Fruit fly (Drosophila melanogaster) whole organism, embryonic: Measurements from ENCODE around the gene Plap.

Experiments
- Aef1 ChIP-seq: fragments of 200-800 bp; sonication (Bioruptor generic); IDR thresholded peaks from 3 replicates; pipeline ENCODE4 v1.3.6; 2022; ENCODE audit warnings: missing biosample characterization, missing genetic modification characterization
- Blimp-1 ChIP-seq: fragments of 200-800 bp; sonication (Bioruptor generic); optimal IDR thresholded peaks from 3 replicates; lab custom pipeline; 2018; ENCODE audit warnings: missing biosample characterization, missing genetic modification characterization, mild to moderate bottlenecking, moderate library complexity, missing genetic modification reagents
- CG1024 ChIP-seq: fragments of 200-800 bp; sonication (Bioruptor generic); IDR thresholded peaks from 2 replicates; pipeline ENCODE4 v1.3.6; 2022; ENCODE audit warnings: missing biosample characterization, missing genetic modification characterization
- CG10366 ChIP-seq: fragments of 200-800 bp; sonication (Bioruptor generic); IDR thresholded peaks from 2 replicates; pipeline ENCODE4 v1.3.6; 2022; ENCODE audit warnings: missing biosample characterization, missing genetic modification characterization
- CG10565 ChIP-seq: fragments of 200-800 bp; sonication (Bioruptor generic); optimal IDR thresholded peaks from 3 replicates; lab custom pipeline; 2016; ENCODE audit warnings: missing biosample characterization, mild to moderate bottlenecking, missing genetic modification characterization
- CG14441 ChIP-seq: fragments of 200-800 bp; sonication (Bioruptor generic); IDR thresholded peaks from 2 replicates; pipeline ENCODE4 v1.3.6; 2022; ENCODE audit warnings: missing biosample characterization, missing genetic modification characterization
- CG15011 ChIP-seq: fragments of 200-800 bp; sonication (Bioruptor generic); optimal IDR thresholded peaks from 3 replicates; lab custom pipeline; 2018; ENCODE audit warnings: missing biosample characterization, mild to moderate bottlenecking, missing genetic modification characterization
- CG15269 ChIP-seq: fragments of 200-800 bp; sonication (Bioruptor generic); optimal IDR thresholded peaks from 2 replicates; lab custom pipeline; 2018; ENCODE audit warnings: missing biosample characterization, mild to moderate bottlenecking, missing genetic modification characterization, moderate library complexity
- CG15696 ChIP-seq: fragments of 200-800 bp; sonication (Bioruptor generic); optimal IDR thresholded peaks from 2 replicates; lab custom pipeline; 2019; ENCODE audit warnings: missing biosample characterization, mild to moderate bottlenecking, missing genetic modification characterization, moderate library complexity
- CG1602 ChIP-seq: fragments of 200-800 bp; sonication (Bioruptor generic); optimal IDR thresholded peaks from 3 replicates; lab custom pipeline; 2016; ENCODE audit warnings: missing biosample characterization, missing genetic modification characterization
- CG1603 ChIP-seq: fragments of 200-800 bp; sonication (Bioruptor generic); optimal IDR thresholded peaks from 2 replicates; lab custom pipeline; 2019; ENCODE audit warnings: missing biosample characterization, mild to moderate bottlenecking, missing genetic modification characterization, moderate library complexity
- CG18476 ChIP-seq: fragments of 200-800 bp; sonication (Bioruptor generic); optimal IDR thresholded peaks from 2 replicates; lab custom pipeline; 2016; ENCODE audit warnings: missing biosample characterization, mild to moderate bottlenecking, missing genetic modification characterization
- CG2199 ChIP-seq: fragments of 200-800 bp; sonication (Bioruptor generic); IDR thresholded peaks from 3 replicates; pipeline ENCODE4 v1.3.6; 2022; ENCODE audit warnings: missing biosample characterization, missing genetic modification characterization
- CG3163 ChIP-seq: fragments of 200-800 bp; sonication (Bioruptor generic); optimal IDR thresholded peaks from 3 replicates; lab custom pipeline; 2016; ENCODE audit warnings: missing biosample characterization, missing genetic modification characterization
- CG3407 ChIP-seq: fragments of 200-800 bp; sonication (Bioruptor generic); optimal IDR thresholded peaks from 2 replicates; lab custom pipeline; 2018; ENCODE audit warnings: missing biosample characterization, mild to moderate bottlenecking, missing genetic modification characterization
- CG34376 ChIP-seq: fragments of 200-800 bp; sonication (Bioruptor generic); optimal IDR thresholded peaks from 2 replicates; lab custom pipeline; 2018; ENCODE audit warnings: missing biosample characterization, mild to moderate bottlenecking, missing genetic modification characterization
- CG3726 ChIP-seq: fragments of 200-800 bp; sonication (Bioruptor generic); IDR thresholded peaks from 3 replicates; pipeline ENCODE4, ENCODE4 v1.3.6; 2022; ENCODE audit warnings: missing biosample characterization, missing genetic modification characterization
- CG7839 ChIP-seq: fragments of 200-800 bp; sonication (Bioruptor generic); optimal IDR thresholded peaks from 3 replicates; lab custom pipeline; 2018; ENCODE audit warnings: missing biosample characterization, mild to moderate bottlenecking, missing genetic modification characterization, moderate library complexity
- CG8089 ChIP-seq: fragments of 200-800 bp; sonication (Bioruptor generic); optimal IDR thresholded peaks from 3 replicates; lab custom pipeline; 2016; ENCODE audit warnings: missing biosample characterization, missing genetic modification characterization
- CG8281 ChIP-seq: fragments of 200-800 bp; sonication (Bioruptor generic); optimal IDR thresholded peaks from 2 replicates; lab custom pipeline; 2018; ENCODE audit warnings: missing biosample characterization, mild to moderate bottlenecking, missing genetic modification characterization, moderate library complexity
- CG8924 ChIP-seq: fragments of 200-800 bp; optimal IDR thresholded peaks from 3 replicates; lab custom pipeline; 2019; ENCODE audit warnings: missing biosample characterization, mild to moderate bottlenecking, missing genetic modification characterization, moderate library complexity
- CTCF ChIP-seq: fragments of 200-800 bp; sonication (Bioruptor generic); optimal IDR thresholded peaks from 2 replicates; lab custom pipeline; 2017; ENCODE audit warnings: missing biosample characterization, mild to moderate bottlenecking, missing genetic modification characterization, moderate library complexity
- D19B ChIP-seq: fragments of 200-800 bp; sonication (Bioruptor generic); optimal IDR thresholded peaks from 2 replicates; lab custom pipeline; 2017; ENCODE audit warnings: missing biosample characterization, mild to moderate bottlenecking, missing genetic modification characterization
- Dip2 ChIP-seq: fragments of 200-800 bp; sonication (Bioruptor generic); IDR thresholded peaks from 2 replicates; pipeline ENCODE4 v1.3.6; 2022; ENCODE audit warnings: missing biosample characterization, missing genetic modification characterization
- GATAe ChIP-seq: fragments of 200-800 bp; sonication (Bioruptor generic); conservative IDR thresholded peaks from 2 replicates; pipeline ENCODE4 v1.3.6; 2022; ENCODE audit warnings: missing biosample characterization, missing genetic modification characterization
- NC2α ChIP-seq: fragments of 200-800 bp; sonication (Bioruptor generic); optimal IDR thresholded peaks from 2 replicates; lab custom pipeline; 2016; ENCODE audit warnings: missing biosample characterization, missing genetic modification characterization
- Neu2 ChIP-seq: fragments of 200-800 bp; sonication (Bioruptor generic); optimal IDR thresholded peaks from 3 replicates; lab custom pipeline; 2016; ENCODE audit warnings: missing biosample characterization, missing genetic modification characterization, borderline replicate concordance
- Opbp ChIP-seq: fragments of 200-800 bp; sonication (Bioruptor generic); IDR thresholded peaks from 3 replicates; pipeline ENCODE4 v1.3.6; 2022; ENCODE audit warnings: missing biosample characterization, missing genetic modification characterization; ENCODE audit not compliant: partially characterized antibody
- YL-1 ChIP-seq: fragments of 200-800 bp; sonication (Bioruptor generic); optimal IDR thresholded peaks from 3 replicates; lab custom pipeline; 2017; ENCODE audit warnings: missing biosample characterization, mild to moderate bottlenecking, missing genetic modification characterization
- ab ChIP-seq: fragments of 200-800 bp; sonication (Bioruptor generic); optimal IDR thresholded peaks from 2 replicates; lab custom pipeline; 2016; ENCODE audit warnings: missing biosample characterization, missing genetic modification characterization
- amos ChIP-seq: fragments of 200-800 bp; sonication (Bioruptor generic); IDR thresholded peaks from 2 replicates; pipeline ENCODE4 v1.3.6; 2022; ENCODE audit warnings: missing biosample characterization, missing genetic modification characterization; ENCODE audit not compliant: partially characterized antibody
- ap ChIP-seq: fragments of 200-800 bp; sonication (Bioruptor generic); IDR thresholded peaks from 2 replicates; pipeline ENCODE4 v1.3.6; 2022; ENCODE audit warnings: missing biosample characterization, missing genetic modification characterization
- ash1 ChIP-seq: fragments of 200-800 bp; sonication (Bioruptor generic); optimal IDR thresholded peaks from 2 replicates; lab custom pipeline; 2018; ENCODE audit warnings: missing biosample characterization, mild to moderate bottlenecking, missing genetic modification characterization
- br ChIP-seq: fragments of >200 bp; optimal IDR thresholded peaks from 2 replicates; lab custom pipeline; 2017
- bsh ChIP-seq, 2 experiments: fragments of 200-800 bp; sonication (Bioruptor generic); optimal IDR thresholded peaks; 2 replicates each; lab custom pipeline; 2017 to 2018; ENCODE audit warnings: mild to moderate bottlenecking in 2 of 2, missing biosample characterization in 2 of 2, missing genetic modification characterization in 2 of 2, moderate library complexity in 1 of 2
- chinmo ChIP-seq: fragments of 200-800 bp; sonication (Bioruptor generic); IDR thresholded peaks from 4 replicates; pipeline ENCODE4 v1.3.6; 2022; ENCODE audit warnings: missing biosample characterization, missing genetic modification characterization; ENCODE audit not compliant: partially characterized antibody
- corto ChIP-seq: fragments of 200-800 bp; sonication (Bioruptor generic); optimal IDR thresholded peaks from 2 replicates; lab custom pipeline; 2016; ENCODE audit warnings: missing biosample characterization, mild to moderate bottlenecking, missing genetic modification characterization, moderate library complexity
- emc ChIP-seq: fragments of 200-800 bp; sonication (Bioruptor generic); optimal IDR thresholded peaks from 2 replicates; lab custom pipeline; 2016; ENCODE audit warnings: missing biosample characterization, missing genetic modification characterization
- exex ChIP-seq: fragments of 200-800 bp; sonication (Bioruptor generic); optimal IDR thresholded peaks from 4 replicates; lab custom pipeline; 2018; ENCODE audit warnings: missing biosample characterization, mild to moderate bottlenecking, missing genetic modification characterization, moderate library complexity
- fd102C ChIP-seq: fragments of 200-800 bp; sonication (Bioruptor generic); optimal IDR thresholded peaks from 2 replicates; lab custom pipeline; 2018; ENCODE audit warnings: missing biosample characterization, mild to moderate bottlenecking, missing genetic modification characterization, moderate library complexity
- fd64A ChIP-seq: fragments of 200-800 bp; sonication (Bioruptor generic); optimal IDR thresholded peaks from 3 replicates; lab custom pipeline; 2018; ENCODE audit warnings: missing biosample characterization, mild to moderate bottlenecking, missing genetic modification characterization
- gem ChIP-seq: fragments of 200-800 bp; sonication (Bioruptor generic); optimal IDR thresholded peaks from 2 replicates; lab custom pipeline; 2019; ENCODE audit warnings: missing biosample characterization, mild to moderate bottlenecking, missing genetic modification characterization, moderate library complexity
- jumu ChIP-seq: fragments of 200-800 bp; sonication (Bioruptor generic); optimal IDR thresholded peaks from 3 replicates; lab custom pipeline; 2016; ENCODE audit warnings: missing biosample characterization, missing genetic modification characterization
- lola ChIP-seq, 3 experiments: fragments of >200 bp in 2 of 3; fragments of 200-800 bp in 1 of 3; sonication (Bioruptor generic) in 1 of 3; optimal IDR thresholded peaks; 2 replicates each; lab custom pipeline; 2017 to 2019; ENCODE audit warnings: missing biosample characterization in 3 of 3, missing genetic modification characterization in 3 of 3, mild to moderate bottlenecking in 1 of 3, moderate library complexity in 1 of 3
- pb ChIP-seq: fragments of 200-800 bp; sonication (Bioruptor generic); optimal IDR thresholded peaks from 3 replicates; lab custom pipeline; 2016; ENCODE audit warnings: missing biosample characterization, missing genetic modification characterization
- pros ChIP-seq: fragments of 200-800 bp; sonication (Bioruptor generic); optimal IDR thresholded peaks from 3 replicates; lab custom pipeline; 2019; ENCODE audit warnings: missing biosample characterization, mild to moderate bottlenecking, missing genetic modification characterization, moderate library complexity
- rib ChIP-seq: fragments of 200-800 bp; sonication (Bioruptor generic); IDR thresholded peaks from 2 replicates; pipeline ENCODE4 v1.3.6; 2022; ENCODE audit warnings: missing biosample characterization, missing genetic modification characterization
- sens-2 ChIP-seq: fragments of 200-800 bp; sonication (Bioruptor generic); IDR thresholded peaks from 2 replicates; pipeline ENCODE4 v1.3.6; 2022; ENCODE audit warnings: missing biosample characterization, missing genetic modification characterization
- sna ChIP-seq: fragments of 200-800 bp; sonication (Bioruptor generic); IDR thresholded peaks from 2 replicates; pipeline ENCODE4 v1.3.6; 2022; ENCODE audit warnings: missing biosample characterization, missing genetic modification characterization; ENCODE audit not compliant: partially characterized antibody
- zfh1 ChIP-seq: fragments of 200-800 bp; sonication (Bioruptor generic); IDR thresholded peaks from 3 replicates; pipeline ENCODE4 v1.3.6; 2022; ENCODE audit warnings: missing biosample characterization, missing genetic modification characterization

Plap gene

dm6 chr2L:1123078-1123818 is 46.9 kb downstream of the Plap start (continued):
- peak; percentile 46; the same call in 1 of the 3 replicates for TF ChIP-seq zfh1
- no peak for TF ChIP-seq emc (GFP tag; lab: Kevin White, UChicago)
- no peak for TF ChIP-seq amos (GFP tag; lab: Robert Waterston, UW)
- TF ChIP-seq fd64A: peak; percentile 57
- TF ChIP-seq sens-2 (GFP tag; lab: Robert Waterston, UW): no peak
- peak; percentile 44 for TF ChIP-seq CG1602
- no peak for TF ChIP-seq CG2199 (GFP tag; lab: Robert Waterston, UW)
- no peak for TF ChIP-seq Opbp
- TF ChIP-seq chinmo (GFP tag; lab: Robert Waterston, UW): no peak
- no peak for TF ChIP-seq jumu (GFP tag; lab: Kevin White, UChicago)
- TF ChIP-seq lola (GFP tag; optimal IDR thresholded peaks at IDR 0.05; lab: Kevin White, UChicago): peak in 1 of 3 experiments; percentile 74
- peak; percentile 83 for TF ChIP-seq CG15696 (tag; lab: Kevin White, UChicago)
- no peak for TF ChIP-seq ab (GFP tag; lab: Kevin White, UChicago)
- TF ChIP-seq exex (tag; lab: Kevin White, UChicago): peak; percentile 14
- TF ChIP-seq YL-1 (GFP tag; lab: Kevin White, UChicago): peak; percentile 5
- no peak for TF ChIP-seq pb (GFP tag; lab: Kevin White, UChicago)
- no peak for TF ChIP-seq fd102C (GFP tag; lab: Kevin White, UChicago)
- peak; percentile 77 for TF ChIP-seq Blimp-1
- TF ChIP-seq pros (GFP tag; lab: Kevin White, UChicago): no peak
- 0 out of 3 replicates have a peak, but pooled peaks have one; percentile 14 for TF ChIP-seq CG3726 (GFP tag; lab: Robert Waterston, UW)
- no peak for TF ChIP-seq CG10366 (GFP tag; lab: Robert Waterston, UW)
- TF ChIP-seq CG8924 (tag; lab: Kevin White, UChicago): peak; percentile 48
- no peak for TF ChIP-seq Aef1 (GFP tag; lab: Robert Waterston, UW)
- peak; percentile 27 for TF ChIP-seq CG8281 (tag; lab: Kevin White, UChicago)
- peak; percentile 29 for TF ChIP-seq CG18476 (GFP tag; lab: Kevin White, UChicago)
- TF ChIP-seq NC2α (GFP tag; lab: Kevin White, UChicago): no peak
- TF ChIP-seq CG3163 (GFP tag; lab: Kevin White, UChicago): no peak
- no peak for TF ChIP-seq GATAe (GFP tag; lab: Robert Waterston, UW)
- TF ChIP-seq CG15269 (tag; lab: Kevin White, UChicago): no peak
- no peak for TF ChIP-seq ap (GFP tag; lab: Robert Waterston, UW)
- no peak for TF ChIP-seq CG1024 (GFP tag; lab: Robert Waterston, UW)
- TF ChIP-seq bsh (GFP tag; optimal IDR thresholded peaks at IDR 0.05; lab: Kevin White, UChicago): peak in 1 of 2 experiments; percentile 83
- TF ChIP-seq br (lab: Kevin White, UChicago): no peak
- no peak for TF ChIP-seq Dip2 (GFP tag; lab: Robert Waterston, UW)
- TF ChIP-seq CG1603 (tag; lab: Kevin White, UChicago): peak; percentile 50
- TF ChIP-seq CG3407: peak; percentile 77
- no peak for TF ChIP-seq CTCF (GFP tag; lab: Kevin White, UChicago)
- no peak for TF ChIP-seq rib (GFP tag; lab: Robert Waterston, UW)
- no peak for TF ChIP-seq ash1 (GFP tag; lab: Kevin White, UChicago)
- no peak for TF ChIP-seq sna (GFP tag; lab: Robert Waterston, UW)
- no peak for TF ChIP-seq corto (GFP tag; lab: Kevin White, UChicago)
- TF ChIP-seq CG34376 (GFP tag; lab: Kevin White, UChicago): no peak
- no peak for TF ChIP-seq CG14441
- TF ChIP-seq CG8089 (GFP tag; lab: Kevin White, UChicago): no peak
- TF ChIP-seq Neu2 (GFP tag; lab: Kevin White, UChicago): no peak
- no peak for TF ChIP-seq CG15011 (GFP tag; lab: Kevin White, UChicago)
- TF ChIP-seq CG7839: peak; percentile 37
- TF ChIP-seq gem (tag; lab: Kevin White, UChicago): peak; percentile 72
- TF ChIP-seq D19B: no peak
- TF ChIP-seq CG10565 (GFP tag; lab: Kevin White, UChicago): no peak
